Fruit fly (Drosophila melanogaster): ENCODE data around the gene Vps45.

Vps45 gene

DNA sequence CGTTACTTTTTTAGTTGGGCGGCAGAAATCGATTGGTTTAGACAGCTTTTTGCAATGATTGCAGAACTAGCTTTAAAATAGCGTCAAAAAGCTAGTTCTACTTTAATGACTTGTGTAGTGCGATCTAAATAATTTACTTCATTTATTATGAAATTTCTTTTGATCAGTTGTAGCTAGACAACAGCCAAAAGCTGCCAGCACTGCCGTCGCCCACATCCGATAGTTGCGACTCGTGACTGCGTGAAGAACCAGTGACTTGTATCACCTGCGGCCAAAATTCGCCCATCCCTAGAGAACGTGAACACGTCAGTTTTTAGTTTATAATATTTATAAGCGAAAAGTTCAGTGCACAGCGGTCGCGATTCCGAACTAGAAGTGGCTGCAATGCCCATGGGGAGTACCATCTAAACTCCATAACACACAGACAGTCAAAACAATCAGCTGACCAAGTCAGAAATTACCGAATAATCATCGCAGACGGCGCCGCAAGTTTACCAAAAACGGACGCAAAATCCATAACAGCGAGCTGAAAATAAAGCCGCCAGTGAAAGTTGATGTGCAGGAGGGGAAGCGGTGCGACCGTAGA is 23.0 kb downstream of the Vps45 start, which contains the start of gene P58IPK (continued):
- TF ChIP-seq aop (GFP tag; IDR thresholded peaks at IDR 0.05) (no peak), ap (GFP tag; IDR thresholded peaks at IDR 0.05) (0 out of 2 replicates have a peak, but pooled peaks have one; percentile 9), sens-2 (GFP tag; IDR thresholded peaks at IDR 0.05) (no peak), Scr (GFP tag; IDR thresholded peaks at IDR 0.05; ENCODE audit: partially characterized antibody) (peak; percentile 92), CG15269 (tag; optimal IDR thresholded peaks at IDR 0.05) (peak; percentile 48), CG11093 (GFP tag; IDR thresholded peaks at IDR 0.05) (no peak), CG7372 (GFP tag; IDR thresholded peaks at IDR 0.05) (peak; percentile 71), Bgb (GFP tag; IDR thresholded peaks at IDR 0.05; ENCODE audit: partially characterized antibody) (peak; percentile 98), Ravus (GFP tag; IDR thresholded peaks at IDR 0.05) (no peak; the same call in 1 of the 2 replicates), disco-r (GFP tag; optimal IDR thresholded peaks at IDR 0.05) (peak; percentile 10), Mrtf (GFP tag; IDR thresholded peaks at IDR 0.05) (peak; percentile 57; the same call in 1 of the 3 replicates), CG2199 (GFP tag; IDR thresholded peaks at IDR 0.05) (0 out of 3 replicates have a peak, but pooled peaks have one; percentile 45), CG11504 (tag; optimal IDR thresholded peaks at IDR 0.05) (no peak), CG32767 (GFP tag; IDR thresholded peaks at IDR 0.05) (no peak), zen2 (GFP tag; IDR thresholded peaks at IDR 0.05; ENCODE audit: partially characterized antibody) (peak; percentile 79), CG4707 (GFP tag; optimal IDR thresholded peaks at IDR 0.05) (no peak), CG13296 (GFP tag; optimal IDR thresholded peaks at IDR 0.05) (peak; percentile 28), CG6689 (GFP tag; IDR thresholded peaks at IDR 0.05) (peak; percentile 61), CG13424 (tag; optimal IDR thresholded peaks at IDR 0.05) (peak; percentile 62), CG12942 (GFP tag; optimal IDR thresholded peaks at IDR 0.05) (peak; percentile 47), emc (GFP tag; optimal IDR thresholded peaks at IDR 0.05) (no peak), Hmx (GFP tag; optimal IDR thresholded peaks at IDR 0.05) (no peak), shn (GFP tag; optimal IDR thresholded peaks at IDR 0.05) (peak; percentile 80), CG18599 (GFP tag; optimal IDR thresholded peaks at IDR 0.05) (peak; percentile 54), al (GFP tag; IDR thresholded peaks at IDR 0.05) (peak; percentile 52), D19A (tag; optimal IDR thresholded peaks at IDR 0.05) (no peak), Dip3 (GFP tag; optimal IDR thresholded peaks at IDR 0.05) (peak; percentile 68), CG12744 (GFP tag; optimal IDR thresholded peaks at IDR 0.05) (peak; percentile 72), lov (optimal IDR thresholded peaks at IDR 0.05) (no peak), lov (GFP tag; IDR thresholded peaks at IDR 0.05) (0 out of 3 replicates have a peak, but pooled peaks have one; percentile 37), CG4424 (GFP tag; optimal IDR thresholded peaks at IDR 0.05) (peak; percentile 51), CG6175 (GFP tag; IDR thresholded peaks at IDR 0.05) (peak; percentile 64), Dfd (GFP tag; optimal IDR thresholded peaks at IDR 0.05) (no peak), CG6765 (GFP tag; optimal IDR thresholded peaks at IDR 0.05) (no peak), tll (GFP tag; optimal IDR thresholded peaks at IDR 0.05) (no peak), fd64A (GFP tag; optimal IDR thresholded peaks at IDR 0.05) (no peak), bigmax (GFP tag; optimal IDR thresholded peaks at IDR 0.05) (no peak), CoRest (tag; optimal IDR thresholded peaks at IDR 0.05) (peak; percentile 74), Dp (GFP tag; optimal IDR thresholded peaks at IDR 0.05) (peak; percentile 77), dysf (GFP tag; IDR thresholded peaks at IDR 0.05) (peak; percentile 54; the same call in 2 of the 3 replicates), Oli (tag; optimal IDR thresholded peaks at IDR 0.05) (peak; percentile 0), CG4282 (GFP tag; optimal IDR thresholded peaks at IDR 0.05) (peak; percentile 0), Spps (tag; optimal IDR thresholded peaks at IDR 0.05) (no peak), Med (GFP tag) (peak; percentile 97), CG18619 (GFP tag; optimal IDR thresholded peaks at IDR 0.05) (peak; percentile 31), CG18764 (GFP tag; optimal IDR thresholded peaks at IDR 0.05) (peak; percentile 55), trh (GFP tag; optimal IDR thresholded peaks at IDR 0.05) (no peak), CG11695 (GFP tag; IDR thresholded peaks at IDR 0.05) (no peak), Blimp-1 (GFP tag; optimal IDR thresholded peaks at IDR 0.05) (peak; percentile 49), MTF-1 (GFP tag; optimal IDR thresholded peaks at IDR 0.05; ENCODE audit: borderline replicate concordance) (peak; percentile 1)

Data from whole organism, embryonic.